Worm (Caenorhabditis elegans) whole organism, dauer: ENCODE data around the gene gst-44.

ENCODE experiments used
- unc-62 ChIP-seq: sonication (generic microtip); optimal IDR thresholded peaks from 2 replicates; lab custom pipeline; 2017; ENCODE audit warnings: missing biosample characterization, missing genetic modification reagents, missing genetic modification characterization

Gene gst-44

DNA sequence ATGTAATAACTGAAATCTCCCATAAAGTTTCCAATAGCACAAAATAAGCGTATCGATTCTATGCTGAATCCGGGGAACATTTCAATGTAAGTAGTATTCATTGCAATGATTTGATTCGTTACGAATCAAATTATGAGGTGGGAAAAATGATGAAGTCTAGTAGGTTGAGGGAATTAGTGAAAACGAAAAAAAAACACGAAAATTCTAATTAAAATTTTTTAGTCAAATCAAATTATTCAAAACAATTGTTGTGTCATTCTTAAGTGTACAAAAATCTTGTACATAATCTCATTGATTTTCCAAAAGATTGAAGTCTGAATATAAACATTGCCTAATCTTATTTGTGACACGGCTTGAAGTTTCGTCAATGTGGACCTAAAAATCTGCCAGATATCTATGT is 33.7 kb downstream of the gst-44 start, which contains the start of gene srw-29:
Gene srw-29 (minus strand): TSS at position 101 of the 400 bp plus-strand sequence.
- no peak for TF ChIP-seq unc-62

DNA sequence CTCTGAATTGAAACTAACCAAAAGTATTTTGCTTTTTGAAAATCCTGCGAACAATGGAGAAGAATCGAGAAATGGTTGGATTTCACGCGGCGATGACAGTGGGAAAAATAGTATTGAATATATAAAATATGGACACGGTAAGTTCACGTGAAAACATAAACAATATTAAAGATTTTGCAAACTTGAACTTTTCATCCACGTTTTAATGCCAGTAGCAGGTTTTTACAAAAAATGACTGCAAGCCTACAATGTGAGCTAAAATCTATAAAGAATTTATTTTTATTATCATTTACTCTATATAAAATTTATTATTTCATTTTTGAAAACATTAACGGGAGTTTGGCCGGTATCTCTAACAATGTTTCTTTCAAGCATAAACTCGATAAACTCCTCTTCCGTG is 38.8 kb downstream of the gst-44 start, which contains the start of gene F26D2.10:
Gene F26D2.10 (minus strand): TSS at position 101 of the 400 bp plus-strand sequence.
- TF ChIP-seq unc-62, result no peak

DNA sequence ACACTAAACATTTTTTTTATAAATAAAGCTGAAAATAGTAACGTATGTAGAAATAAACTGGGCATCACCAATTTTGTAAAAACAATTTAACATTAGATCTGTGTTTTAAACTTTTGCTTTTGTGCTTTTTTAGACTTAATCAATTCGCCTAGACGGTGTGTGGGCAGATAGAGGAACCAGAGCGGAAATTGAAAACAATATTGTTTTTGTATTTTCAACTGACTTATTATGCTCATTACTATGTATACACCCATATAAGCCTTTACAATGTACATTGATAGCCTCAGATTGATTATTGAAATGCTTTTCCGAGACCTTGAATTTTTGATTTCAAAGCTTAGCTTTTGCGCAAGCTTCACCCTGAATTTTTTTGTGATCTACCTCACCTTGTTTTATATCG is 39.2 kb downstream of the gst-44 start, which contains the start of gene str-73:
Gene str-73 (plus strand): TSS at position 301 of the 400 bp plus-strand sequence.
- TF ChIP-seq unc-62, result no peak

DNA sequence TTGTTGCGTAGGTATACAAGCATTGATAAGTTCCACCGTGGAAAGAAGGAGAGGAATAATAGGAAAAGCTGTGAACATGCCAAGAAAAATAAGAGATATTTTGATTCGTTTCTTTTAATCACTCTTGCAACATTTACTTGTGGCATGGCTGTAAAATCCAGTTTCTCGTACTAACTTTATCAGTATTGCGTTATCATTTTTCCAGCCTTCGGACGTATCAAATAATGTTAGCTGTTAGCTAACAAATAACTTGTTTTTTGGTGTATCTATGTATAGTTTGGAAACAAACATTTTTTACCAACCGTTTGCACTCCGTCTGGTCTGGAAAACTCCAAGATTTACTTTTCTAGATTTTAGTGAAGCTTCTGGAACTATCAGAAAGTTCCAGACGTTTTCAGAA is 42.8 kb downstream of the gst-44 start, which contains the start of gene clec-234:
Gene clec-234 (minus strand): TSS at position 101 of the 400 bp plus-strand sequence.
- TF ChIP-seq unc-62, result no peak

DNA sequence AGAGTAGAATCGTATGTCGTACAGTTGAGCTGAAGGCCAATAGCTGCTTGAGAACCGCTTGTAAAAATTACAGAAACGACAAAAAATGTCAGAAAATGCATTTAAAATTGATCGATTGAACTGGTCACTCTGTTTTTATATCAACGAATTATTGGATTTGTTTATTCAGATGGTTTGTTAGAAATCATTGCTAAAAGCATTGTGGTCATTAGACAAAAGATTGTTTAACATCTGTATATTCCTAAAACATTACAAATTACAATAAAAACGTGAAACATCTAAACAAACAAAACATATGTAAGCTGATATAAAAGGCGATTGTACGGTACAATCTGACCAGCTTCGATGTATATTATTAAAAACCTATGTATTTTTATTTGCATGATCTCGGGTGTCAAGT is 44.8 kb downstream of the gst-44 start, which contains the start of the genes F26D2.13 and F26D2.14:
Gene F26D2.13 (minus strand): TSS at position 101 of the 400 bp plus-strand sequence.
Gene F26D2.14 (plus strand): TSS at position 346 of the 400 bp plus-strand sequence.
- no peak for TF ChIP-seq unc-62

DNA sequence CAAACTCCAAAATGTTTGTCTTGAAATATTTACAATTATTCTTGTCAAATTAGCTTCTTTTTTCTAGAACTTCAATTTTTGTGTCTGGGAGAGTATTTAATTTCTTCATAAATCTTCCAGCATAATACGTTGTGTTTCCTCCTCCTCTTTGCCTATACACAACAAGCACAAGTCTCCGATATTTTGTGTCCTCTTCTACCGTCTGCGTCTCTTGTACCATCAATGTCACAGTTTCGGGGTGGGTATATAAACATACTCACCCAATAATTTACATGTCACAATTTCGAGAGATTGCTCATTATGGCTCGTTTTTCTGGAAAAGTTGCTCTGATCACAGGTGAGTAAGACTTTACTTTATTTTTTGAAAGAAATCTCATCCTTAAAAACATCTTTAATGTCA is 46.9 kb downstream of the gst-44 start, which contains the start of gene F26D2.15:
Gene F26D2.15 (plus strand): TSS at position 301 of the 400 bp plus-strand sequence.
- no peak for TF ChIP-seq unc-62
